Fruit fly (Drosophila melanogaster): Measurements from ENCODE around the gene Als2.

DNA sequence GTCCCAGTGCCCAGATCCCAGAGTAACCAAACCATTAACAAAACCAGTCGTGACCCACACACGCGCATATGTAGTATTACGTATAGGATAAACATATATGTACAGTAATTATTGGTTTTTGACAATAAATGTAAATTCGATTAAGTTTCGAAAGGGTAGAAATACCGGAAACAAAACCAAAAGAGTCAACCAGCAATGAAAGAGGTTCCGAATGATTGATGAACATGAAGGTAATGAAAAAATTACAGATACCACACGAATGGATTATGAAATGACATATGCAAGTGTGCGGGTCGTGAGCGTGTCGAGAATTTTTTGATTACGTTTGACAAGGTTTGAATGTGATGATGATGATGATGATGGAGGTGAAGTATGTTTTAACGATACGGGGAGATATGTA lies 15.1 kb upstream of the Als2 start:
- TF ChIP-seq CG31627 (GFP tag; optimal IDR thresholded peaks at IDR 0.05) (no peak), Blimp-1 (GFP tag; optimal IDR thresholded peaks at IDR 0.05) (no peak), dsx (GFP tag; optimal IDR thresholded peaks at IDR 0.05; ENCODE audit: poor library complexity, severe bottlenecking) (no peak), CG6854 (GFP tag; optimal IDR thresholded peaks at IDR 0.05) (no peak)
